Worm (Caenorhabditis elegans) whole organism, L3 larva: Measurements from ENCODE around the gene C09E7.10.

Experiments used
- R02D3.7 ChIP-seq: fragments of 150-350 bp; optimal IDR thresholded peaks from 2 replicates; lab custom pipeline; 2014; ENCODE audit warnings: missing biosample characterization, missing genetic modification characterization
- ZK546.5 ChIP-seq: sonication (generic microtip); optimal IDR thresholded peaks from 2 replicates; lab custom pipeline; 2017; ENCODE audit warnings: missing biosample characterization, missing genetic modification characterization
- aly-2 ChIP-seq: fragments of 150-350 bp; optimal IDR thresholded peaks from 2 replicates; lab custom pipeline; 2014; ENCODE audit warnings: missing biosample characterization, missing genetic modification characterization
- ama-1 ChIP-seq: fragments of 150-350 bp; optimal IDR thresholded peaks from 2 replicates; lab custom pipeline; 2018
- ceh-9 ChIP-seq: sonication (generic microtip); optimal IDR thresholded peaks from 2 replicates; lab custom pipeline; 2018; ENCODE audit warnings: missing biosample characterization, missing genetic modification characterization
- elt-1 ChIP-seq: fragments of 150-350 bp; optimal IDR thresholded peaks from 2 replicates; lab custom pipeline; 2014; ENCODE audit warnings: missing biosample characterization, missing genetic modification characterization
- elt-2 ChIP-seq: sonication (generic microtip); optimal IDR thresholded peaks from 2 replicates; lab custom pipeline; 2016; ENCODE audit warnings: missing genetic modification reagents, mild to moderate bottlenecking, missing genetic modification characterization, missing compliant biosample characterization
- fos-1 ChIP-seq: fragments of 150-350 bp; optimal IDR thresholded peaks from 2 replicates; lab custom pipeline; 2014; ENCODE audit warnings: missing biosample characterization, missing genetic modification characterization
- lin-15B ChIP-seq: fragments of 150-350 bp; optimal IDR thresholded peaks from 2 replicates; lab custom pipeline; 2014; ENCODE audit warnings: missing biosample characterization, missing genetic modification characterization
- lin-39 ChIP-seq: fragments of 150-350 bp; optimal IDR thresholded peaks from 2 replicates; lab custom pipeline; 2018; ENCODE audit warnings: missing biosample characterization, missing genetic modification reagents, missing genetic modification characterization
- mdl-1 ChIP-seq: fragments of 150-350 bp; optimal IDR thresholded peaks from 2 replicates; lab custom pipeline; 2014; ENCODE audit warnings: missing biosample characterization, missing genetic modification characterization
- mml-1 ChIP-seq: fragments of 150-350 bp; sonication (generic microtip); optimal IDR thresholded peaks from 3 replicates; lab custom pipeline; 2014; ENCODE audit warnings: missing biosample characterization, missing genetic modification characterization
- nfya-1 ChIP-seq: sonication (generic microtip); optimal IDR thresholded peaks from 2 replicates; lab custom pipeline; 2017; ENCODE audit warnings: missing genetic modification characterization, mild to moderate bottlenecking, missing compliant biosample characterization, antibody characterized with exemption, moderate library complexity; ENCODE audit not compliant: insufficient read depth
- nhr-11 ChIP-seq: fragments of 150-350 bp; optimal IDR thresholded peaks from 2 replicates; lab custom pipeline; 2014; ENCODE audit warnings: missing biosample characterization, missing genetic modification characterization
- nhr-23 ChIP-seq: fragments of 150-350 bp; optimal IDR thresholded peaks from 2 replicates; lab custom pipeline; 2014; ENCODE audit warnings: missing biosample characterization, missing genetic modification reagents, missing genetic modification characterization
- nhr-237 ChIP-seq: fragments of 150-350 bp; optimal IDR thresholded peaks from 2 replicates; lab custom pipeline; 2014; ENCODE audit warnings: missing biosample characterization, missing genetic modification characterization
- nhr-25 ChIP-seq: sonication (generic microtip); optimal IDR thresholded peaks from 2 replicates; lab custom pipeline; 2017; ENCODE audit warnings: missing biosample characterization, missing genetic modification characterization
- nhr-28 ChIP-seq: fragments of 150-350 bp; optimal IDR thresholded peaks from 2 replicates; lab custom pipeline; 2014; ENCODE audit warnings: missing biosample characterization, missing genetic modification characterization
- nhr-43 ChIP-seq: sonication (generic microtip); optimal IDR thresholded peaks from 2 replicates; lab custom pipeline; 2016; ENCODE audit warnings: mild to moderate bottlenecking, missing genetic modification characterization, missing compliant biosample characterization; ENCODE audit not compliant: poor library complexity, severe bottlenecking
- nhr-67 ChIP-seq: fragments of 150-350 bp; optimal IDR thresholded peaks from 2 replicates; lab custom pipeline; 2014; ENCODE audit warnings: missing biosample characterization, missing genetic modification characterization
- nhr-76 ChIP-seq: fragments of 150-350 bp; sonication (generic microtip); optimal IDR thresholded peaks from 5 replicates; lab custom pipeline; 2014; ENCODE audit warnings: missing biosample characterization, missing genetic modification characterization
- nhr-77 ChIP-seq: fragments of 150-350 bp; optimal IDR thresholded peaks from 2 replicates; lab custom pipeline; 2014; ENCODE audit warnings: missing biosample characterization, missing genetic modification characterization
- pha-4 ChIP-seq: fragments of 150-350 bp; optimal IDR thresholded peaks from 2 replicates; lab custom pipeline; 2014; ENCODE audit warnings: missing biosample characterization, missing genetic modification reagents, missing genetic modification characterization
- pqm-1 ChIP-seq: fragments of 150-350 bp; optimal IDR thresholded peaks from 2 replicates; lab custom pipeline; 2017; ENCODE audit warnings: missing biosample characterization, missing genetic modification characterization, inconsistent platforms
- sea-2 ChIP-seq: fragments of 150-350 bp; sonication (generic microtip); optimal IDR thresholded peaks from 4 replicates; lab custom pipeline; 2014; ENCODE audit warnings: missing biosample characterization, missing genetic modification reagents, missing genetic modification characterization
- snpc-4 ChIP-seq: fragments of 150-350 bp; optimal IDR thresholded peaks from 2 replicates; lab custom pipeline; 2014; ENCODE audit warnings: missing biosample characterization, missing genetic modification characterization
- tbx-2 ChIP-seq: sonication (generic microtip); optimal IDR thresholded peaks from 2 replicates; lab custom pipeline; 2016; ENCODE audit warnings: mild to moderate bottlenecking, missing genetic modification characterization, missing compliant biosample characterization
- unc-39 ChIP-seq: sonication (generic microtip); optimal IDR thresholded peaks from 4 replicates; lab custom pipeline; 2017; ENCODE audit warnings: missing biosample characterization, missing genetic modification characterization
- unc-62 ChIP-seq: fragments of 150-350 bp; sonication (generic microtip); optimal IDR thresholded peaks from 4 replicates; lab custom pipeline; 2014; ENCODE audit warnings: missing biosample characterization, missing genetic modification reagents, missing genetic modification characterization
- zag-1 ChIP-seq: fragments of 150-350 bp; optimal IDR thresholded peaks from 2 replicates; lab custom pipeline; 2014; ENCODE audit warnings: missing biosample characterization, missing genetic modification characterization
- ztf-11 ChIP-seq: fragments of 150-350 bp; optimal IDR thresholded peaks from 2 replicates; lab custom pipeline; 2014; ENCODE audit warnings: missing biosample characterization, missing genetic modification characterization

The C09E7.10 gene

ce11 chrIII:6508327-6508726 lies 11.5 kb downstream of the C09E7.10 start:
- no peak for TF ChIP-seq unc-62 (GFP tag; lab: Kevin White, UChicago)
- TF ChIP-seq lin-39 (tag; lab: Kevin White, UChicago), result no peak
- TF ChIP-seq nfya-1 (tag; lab: Kevin White, UChicago), result no peak
- TF ChIP-seq ztf-11 (tag; lab: Kevin White, UChicago), result no peak
- TF ChIP-seq aly-2 (tag; lab: Kevin White, UChicago), result no peak
- TF ChIP-seq unc-39, result no peak
- TF ChIP-seq nhr-43 (tag; lab: Kevin White, UChicago), result peak; percentile 76
- no peak for TF ChIP-seq nhr-25 (tag; lab: Kevin White, UChicago)

- TF ChIP-seq nhr-67 (no peak), nhr-43 (tag; lab: Kevin White, UChicago) (no peak), ztf-11 (tag; lab: Kevin White, UChicago) (no peak), pha-4 (tag; lab: Kevin White, UChicago) (no peak), ZK546.5 (tag; lab: Kevin White, UChicago) (no peak), ama-1 (no peak)
Observed at ce11 chrIII:6507832-6508231, 12.0 kb downstream of the C09E7.10 start, which contains the start of gene F23F12.12. Gene F23F12.12 (plus strand): TSS chrIII:6508132.

- TF ChIP-seq pqm-1 (tag; lab: Kevin White, UChicago), result peak; percentile 21
- no peak for TF ChIP-seq zag-1 (tag; lab: Kevin White, UChicago)
- TF ChIP-seq elt-2, result peak; percentile 56
- TF ChIP-seq nfya-1 (tag; lab: Kevin White, UChicago), result peak; percentile 53
- TF ChIP-seq, all 47 proteins: peak for 3
Observed at ce11 chrIII:6500032-6500564, 19.8 kb downstream of the C09E7.10 start, which contains the start of gene F23F12.3. Gene F23F12.3 (plus strand): TSS chrIII:6500514.

ce11 chrIII:6499102-6499501 lies 20.7 kb downstream of the C09E7.10 start:
- TF ChIP-seq nhr-23 (tag; lab: Kevin White, UChicago) (no peak), nhr-77 (tag; lab: Kevin White, UChicago) (no peak)

- TF ChIP-seq snpc-4 (tag; lab: Kevin White, UChicago), result no peak
- TF ChIP-seq R02D3.7 (tag; lab: Kevin White, UChicago), result no peak
- TF ChIP-seq nhr-76 (tag; lab: Kevin White, UChicago), result no peak
- TF ChIP-seq fos-1 (tag; lab: Kevin White, UChicago), result no peak
- no peak for TF ChIP-seq ama-1
- no peak for TF ChIP-seq pha-4 (tag; lab: Kevin White, UChicago)
- no peak for TF ChIP-seq sea-2 (GFP tag; lab: Kevin White, UChicago)
- no peak for TF ChIP-seq elt-2
- no peak for TF ChIP-seq mml-1 (tag; lab: Kevin White, UChicago)
- TF ChIP-seq nhr-237 (tag; lab: Kevin White, UChicago), result no peak
- no peak for TF ChIP-seq unc-39
- TF ChIP-seq zag-1 (tag; lab: Kevin White, UChicago), result no peak
Observed at ce11 chrIII:6498176-6498575, 21.7 kb downstream of the C09E7.10 start, which contains the start of gene sdz-15. Gene sdz-15 (plus strand): TSS chrIII:6498476.

ce11 chrIII:6495191-6495723 lies 24.6 kb downstream of the C09E7.10 start, which contains the start of gene F23F12.13:
Gene F23F12.13 (plus strand): TSS chrIII:6495673.
- TF ChIP-seq snpc-4 (tag; lab: Kevin White, UChicago) (no peak), fos-1 (tag; lab: Kevin White, UChicago) (no peak), lin-15B (tag; lab: Kevin White, UChicago) (no peak), pqm-1 (tag; lab: Kevin White, UChicago) (peak; percentile 77), elt-2 (peak; percentile 85), pha-4 (tag; lab: Kevin White, UChicago) (peak; percentile 23)
- TF ChIP-seq, all 47 proteins: peak for 3

ce11 chrIII:6492807-6493206 lies 27.0 kb downstream of the C09E7.10 start, which contains the start of gene srb-11:
Gene srb-11 (minus strand): TSS chrIII:6492907.
- TF ChIP-seq mdl-1, result no peak
- no peak for TF ChIP-seq nhr-25 (tag; lab: Kevin White, UChicago)
- TF ChIP-seq elt-1 (tag; lab: Kevin White, UChicago), result no peak
- TF ChIP-seq nhr-43 (tag; lab: Kevin White, UChicago), result no peak
- TF ChIP-seq nhr-77 (tag; lab: Kevin White, UChicago), result no peak
- TF ChIP-seq unc-62 (GFP tag; lab: Kevin White, UChicago), result no peak
- TF ChIP-seq ceh-9, result no peak
- no peak for TF ChIP-seq snpc-4 (tag; lab: Kevin White, UChicago)
- TF ChIP-seq tbx-2 (tag; lab: Kevin White, UChicago), result no peak
- TF ChIP-seq nhr-11 (tag; lab: Kevin White, UChicago), result no peak
- no peak for TF ChIP-seq nhr-28
- TF ChIP-seq zag-1 (tag; lab: Kevin White, UChicago), result no peak
- TF ChIP-seq nhr-67, result no peak
- no peak for TF ChIP-seq ztf-11 (tag; lab: Kevin White, UChicago)
- no peak for TF ChIP-seq nhr-23 (tag; lab: Kevin White, UChicago)
- no peak for TF ChIP-seq lin-39 (tag; lab: Kevin White, UChicago)
- TF ChIP-seq, all 47 proteins: peak for 0
